Worm (Caenorhabditis elegans) whole organism, young adult: Measurements from ENCODE around the gene rbg-3.
A peak's percentile ranks its signal among the peaks of the same experiment; 100 is the strongest.

Experiments
- F23B12.7 ChIP-seq: sonication (generic microtip); optimal IDR thresholded peaks from 2 replicates; lab custom pipeline; 2017; ENCODE audit warnings: missing genetic modification characterization, mild to moderate bottlenecking, missing compliant biosample characterization, antibody characterized with exemption, moderate library complexity; ENCODE audit not compliant: insufficient read depth
- akir-1 ChIP-seq: fragments of 200-800 bp; sonication (Bioruptor generic); optimal IDR thresholded peaks from 2 replicates; lab custom pipeline; 2018; ENCODE audit warnings: mild to moderate bottlenecking, missing genetic modification characterization, moderate library complexity, missing compliant biosample characterization
- ceh-27 ChIP-seq: fragments of 200-800 bp; sonication (Bioruptor generic); optimal IDR thresholded peaks from 2 replicates; lab custom pipeline; 2018; ENCODE audit warnings: mild to moderate bottlenecking, missing genetic modification characterization, moderate library complexity, missing compliant biosample characterization
- dox-1 ChIP-seq: fragments of 200-800 bp; sonication (Bioruptor generic); IDR thresholded peaks from 2 replicates; pipeline ENCODE4 v1.3.6; 2022; ENCODE audit warnings: missing genetic modification reagents, missing genetic modification characterization, missing compliant biosample characterization
- let-526 ChIP-seq: fragments of 200-800 bp; sonication (Bioruptor generic); IDR thresholded peaks from 2 replicates; pipeline ENCODE4 v1.3.6; 2022; ENCODE audit warnings: missing genetic modification reagents, missing genetic modification characterization, missing compliant biosample characterization
- mel-28 ChIP-seq: sonication (generic microtip); optimal IDR thresholded peaks from 2 replicates; lab custom pipeline; 2016; ENCODE audit warnings: borderline replicate concordance, mild to moderate bottlenecking, missing genetic modification characterization, missing compliant biosample characterization
- rcor-1 ChIP-seq: fragments of 200-800 bp; sonication (Bioruptor generic); IDR thresholded peaks from 2 replicates; pipeline ENCODE4 v1.3.6; 2022; ENCODE audit warnings: missing genetic modification reagents, missing genetic modification characterization, missing compliant biosample characterization
- snpc-4 ChIP-seq, 5 experiments: fragments of 150-350 bp in 1 of 5; sonication (generic microtip) in 4 of 5; optimal IDR thresholded peaks; 2 replicates each; lab custom pipeline; 2014 to 2018; ENCODE audit warnings: missing genetic modification characterization in 5 of 5, missing biosample characterization in 3 of 5, antibody characterized with exemption in 2 of 5, mild to moderate bottlenecking in 2 of 5, missing compliant biosample characterization in 2 of 5, missing genotype in 2 of 5, moderate library complexity in 2 of 5, missing genetic modification reagents in 1 of 5
- somi-1 ChIP-seq: fragments of 200-800 bp; sonication (Bioruptor generic); optimal IDR thresholded peaks from 2 replicates; lab custom pipeline; 2018; ENCODE audit warnings: mild to moderate bottlenecking, missing genetic modification characterization, missing compliant biosample characterization
- sptf-2 ChIP-seq: fragments of 200-800 bp; sonication (Bioruptor generic); optimal IDR thresholded peaks from 2 replicates; lab custom pipeline; 2018; ENCODE audit warnings: mild to moderate bottlenecking, missing genetic modification characterization, missing compliant biosample characterization
- unc-130 ChIP-seq: sonication (generic microtip); optimal IDR thresholded peaks from 2 replicates; lab custom pipeline; 2016; ENCODE audit warnings: missing genetic modification reagents, missing genetic modification characterization, missing compliant biosample characterization
- unc-62 ChIP-seq: fragments of 150-350 bp; optimal IDR thresholded peaks from 2 replicates; lab custom pipeline; 2014; ENCODE audit warnings: missing biosample characterization, missing genetic modification reagents, missing genetic modification characterization
- xnd-1 ChIP-seq: sonication (generic microtip); optimal IDR thresholded peaks from 2 replicates; lab custom pipeline; 2016; ENCODE audit warnings: missing genotype, missing genetic modification reagents, missing genetic modification characterization, missing compliant biosample characterization

DNA sequence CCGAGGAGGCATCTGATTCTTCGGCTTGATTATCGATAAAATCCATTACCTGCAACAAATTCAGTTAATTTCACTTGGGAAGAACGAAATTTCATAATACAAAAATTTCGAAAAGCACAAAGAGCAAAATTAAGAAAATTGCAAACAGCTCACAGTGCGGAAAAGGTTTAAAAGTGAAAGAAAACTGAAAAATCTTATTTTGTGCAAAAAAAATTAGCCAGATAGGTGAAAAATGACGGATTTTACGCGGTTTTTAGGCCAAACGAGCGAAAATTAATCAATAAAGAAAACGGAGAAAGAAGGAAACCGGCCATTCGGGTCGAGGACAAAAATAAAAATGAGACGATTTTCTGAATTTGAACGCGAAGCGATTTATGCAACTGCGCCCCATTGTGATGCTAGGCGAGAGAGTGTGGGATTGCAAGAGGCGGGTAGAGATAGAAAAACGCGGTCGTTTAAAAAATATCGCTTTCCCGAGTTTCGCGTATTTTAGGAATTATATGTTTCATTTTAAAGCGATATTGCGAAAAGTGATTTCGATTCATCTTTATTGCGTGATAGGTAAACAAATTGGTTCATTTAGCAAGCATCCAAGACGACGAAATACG lies 33.5 kb upstream of the rbg-3 start, which contains the start of gene emb-5:
- TF ChIP-seq xnd-1 (tag; lab: Kevin White, UChicago) (no peak), dox-1 (GFP tag; lab: Robert Waterston, UW) (peak; percentile 72), sptf-2 (GFP tag; lab: Kevin White, UChicago) (no peak), akir-1 (GFP tag; lab: Kevin White, UChicago) (no peak), somi-1 (GFP tag; lab: Kevin White, UChicago) (no peak), let-526 (GFP tag; lab: Robert Waterston, UW) (no peak), snpc-4 (GFP tag; optimal IDR thresholded peaks at IDR 0.05; lab: Kevin White, UChicago) (no peak), snpc-4 (tag; optimal IDR thresholded peaks at IDR 0.05; lab: Kevin White, UChicago) (no peak), ceh-27 (GFP tag; lab: Kevin White, UChicago) (no peak), unc-130 (GFP tag; lab: Kevin White, UChicago) (no peak), mel-28 (tag; lab: Kevin White, UChicago) (no peak), unc-62 (GFP tag; lab: Kevin White, UChicago) (no peak), F23B12.7 (tag; lab: Kevin White, UChicago) (no peak), rcor-1 (GFP tag; lab: Robert Waterston, UW) (no peak)
